Worm (Caenorhabditis elegans): ENCODE data around the gene F17C11.12.

DNA sequence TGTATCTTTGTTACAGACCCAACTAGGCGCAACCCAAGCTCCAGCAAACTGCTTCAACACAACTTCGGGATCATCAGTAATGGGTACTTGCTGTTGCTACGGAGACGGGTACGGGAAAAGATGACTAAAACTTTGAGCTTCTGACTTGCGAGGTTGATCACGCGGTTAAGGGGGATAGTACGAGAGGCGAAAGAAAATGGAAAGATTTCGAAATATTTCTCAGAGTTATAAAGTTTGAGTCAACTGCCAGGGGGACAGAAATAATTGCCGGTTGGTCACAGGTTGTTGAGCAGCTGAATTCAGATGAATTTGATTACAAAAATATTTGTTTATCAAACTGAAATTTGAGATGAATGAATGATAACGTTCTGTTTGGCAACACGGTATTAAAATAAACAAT, 11.1 kb downstream of the F17C11.12 start:
- TF ChIP-seq nhr-11 (tag; optimal IDR thresholded peaks at IDR 0.05) (no peak), fos-1 (tag; optimal IDR thresholded peaks at IDR 0.05) (no peak), zag-1 (tag; optimal IDR thresholded peaks at IDR 0.05) (no peak), mdl-1 (tag; optimal IDR thresholded peaks at IDR 0.05) (no peak), ces-1 (GFP tag; optimal IDR thresholded peaks at IDR 0.05) (no peak), Y48G9A.11 (GFP tag; IDR thresholded peaks at IDR 0.05) (no peak), unc-62 (GFP tag; optimal IDR thresholded peaks at IDR 0.05 in 1 of 2) (no peak), unc-62 (tag; optimal IDR thresholded peaks at IDR 0.05) (no peak), nhr-28 (tag; optimal IDR thresholded peaks at IDR 0.05) (no peak)

Data from whole organism, L4 larva.